Fruit fly (Drosophila melanogaster) whole organism, embryonic: ENCODE measurements around the gene CG7294.

Experiments used
- CG10274 ChIP-seq: fragments of 200-800 bp; sonication (Bioruptor generic); optimal IDR thresholded peaks from 3 replicates; lab custom pipeline; 2017; ENCODE audit warnings: missing biosample characterization, mild to moderate bottlenecking, missing genetic modification characterization
- CG17328 ChIP-seq: fragments of 200-800 bp; sonication (Bioruptor generic); IDR thresholded peaks from 2 replicates; pipeline ENCODE4 v1.3.6; 2022; ENCODE audit warnings: missing biosample characterization, missing genetic modification characterization
- Dbx ChIP-seq: fragments of 200-800 bp; sonication (Bioruptor generic); IDR thresholded peaks from 3 replicates; pipeline ENCODE4 v1.3.6; 2022; ENCODE audit warnings: missing biosample characterization, missing genetic modification characterization
- Lpt ChIP-seq: fragments of >200 bp; optimal IDR thresholded peaks from 2 replicates; lab custom pipeline; 2018; ENCODE audit warnings: missing biosample characterization, missing genetic modification characterization
- dpn ChIP-seq, 2 experiments: fragments of 200-800 bp; sonication (Bioruptor generic); optimal IDR thresholded peaks; 3 replicates each; lab custom pipeline; 2016; ENCODE audit warnings: missing biosample characterization in 2 of 2, missing genetic modification characterization in 2 of 2
- eyg ChIP-seq: fragments of 200-800 bp; sonication (Bioruptor generic); optimal IDR thresholded peaks from 3 replicates; lab custom pipeline; 2016; ENCODE audit warnings: missing biosample characterization, missing genetic modification characterization
- fru ChIP-seq: fragments of >200 bp; optimal IDR thresholded peaks from 2 replicates; lab custom pipeline; 2017
- slp2 ChIP-seq: fragments of 200-800 bp; sonication (Bioruptor generic); optimal IDR thresholded peaks from 2 replicates; lab custom pipeline; 2016; ENCODE audit warnings: missing biosample characterization, missing genetic modification characterization
- tgo ChIP-seq: fragments of 200-800 bp; sonication (Bioruptor generic); IDR thresholded peaks from 3 replicates; pipeline ENCODE4 v1.3.6; 2022; ENCODE audit warnings: missing biosample characterization, missing genetic modification characterization

DNA sequence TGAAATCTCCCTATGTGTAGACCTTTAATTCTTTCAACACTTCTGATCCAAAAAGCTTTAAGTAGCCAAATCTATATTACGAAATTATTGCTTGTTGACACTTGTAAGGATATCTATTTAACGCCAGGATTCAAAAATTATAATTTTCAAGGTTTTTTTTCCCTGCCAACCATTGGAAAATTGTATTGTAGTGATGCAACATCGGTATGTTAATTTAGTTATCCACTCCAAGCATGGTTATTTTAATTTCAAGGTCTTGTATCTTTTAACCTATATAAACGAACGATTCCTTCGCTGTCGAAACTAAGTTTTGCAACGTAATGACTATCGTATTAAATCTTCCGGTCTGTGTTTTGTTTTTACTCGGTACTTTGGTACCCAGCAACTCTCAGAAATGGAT, 43.0 kb downstream of the CG7294 start, which contains the start of gene CG17097:
- no peak for TF ChIP-seq CG17328 (GFP tag; lab: Robert Waterston, UW)
- no peak for TF ChIP-seq fru
- TF ChIP-seq slp2: no peak
- no peak for TF ChIP-seq dpn (GFP tag; optimal IDR thresholded peaks at IDR 0.05; lab: Kevin White, UChicago)
- TF ChIP-seq Dbx (GFP tag; lab: Robert Waterston, UW): no peak
- TF ChIP-seq CG10274 (GFP tag; lab: Kevin White, UChicago): no peak
- TF ChIP-seq tgo (GFP tag; lab: Robert Waterston, UW): no peak
- TF ChIP-seq eyg (GFP tag; lab: Kevin White, UChicago): no peak
- no peak for TF ChIP-seq Lpt (GFP tag; lab: Kevin White, UChicago)
